Worm (Caenorhabditis elegans) whole organism, L1 larva: ENCODE results near the gene lron-12.
A peak's percentile ranks its signal among the peaks of the same experiment; 100 is the strongest.

ENCODE experiments used
- C04F5.9 ChIP-seq: sonication (generic microtip); optimal IDR thresholded peaks from 2 replicates; lab custom pipeline; 2016; ENCODE audit warnings: missing genetic modification characterization, missing compliant biosample characterization
- C34B4.2 ChIP-seq: sonication (generic microtip); optimal IDR thresholded peaks from 2 replicates; lab custom pipeline; 2017; ENCODE audit warnings: mild to moderate bottlenecking, missing genetic modification characterization, missing compliant biosample characterization
- F16B12.6 ChIP-seq: fragments of 150-350 bp; optimal IDR thresholded peaks from 2 replicates; lab custom pipeline; 2014; ENCODE audit warnings: missing biosample characterization, missing genetic modification characterization
- Y116A8C.19 ChIP-seq: sonication (generic microtip); optimal IDR thresholded peaks from 2 replicates; lab custom pipeline; 2016; ENCODE audit warnings: missing compliant biosample characterization, missing genetic modification characterization, borderline replicate concordance
- alr-1 ChIP-seq: fragments of 200-800 bp; sonication (Bioruptor generic); optimal IDR thresholded peaks from 2 replicates; lab custom pipeline; 2018; ENCODE audit warnings: borderline replicate concordance, mild to moderate bottlenecking, missing genetic modification characterization, missing compliant biosample characterization
- ama-1 ChIP-seq: fragments of 150-350 bp; optimal IDR thresholded peaks from 2 replicates; lab custom pipeline; 2014
- blmp-1 ChIP-seq: fragments of 150-350 bp; optimal IDR thresholded peaks from 2 replicates; lab custom pipeline; 2014; ENCODE audit warnings: missing biosample characterization, missing genetic modification characterization
- ceh-8 ChIP-seq: fragments of 200-800 bp; sonication (Bioruptor generic); optimal IDR thresholded peaks from 2 replicates; lab custom pipeline; 2018; ENCODE audit warnings: mild to moderate bottlenecking, missing genetic modification characterization, moderate library complexity, missing compliant biosample characterization
- ceh-88 ChIP-seq: fragments of 200-800 bp; sonication (Bioruptor generic); IDR thresholded peaks from 2 replicates; pipeline ENCODE4 v1.3.6; 2022; ENCODE audit warnings: missing genetic modification characterization, missing compliant biosample characterization
- dpl-1 ChIP-seq, 3 experiments: fragments of 150-350 bp in 2 of 3; sonication (generic microtip) in 1 of 3; optimal IDR thresholded peaks; 2 replicates each; lab custom pipeline; 2014 to 2017; ENCODE audit warnings: missing biosample characterization in 3 of 3, missing genetic modification characterization in 3 of 3, missing genetic modification reagents in 3 of 3
- dsc-1 ChIP-seq: sonication (generic microtip); optimal IDR thresholded peaks from 2 replicates; lab custom pipeline; 2016; ENCODE audit warnings: mild to moderate bottlenecking, missing genetic modification characterization, missing compliant biosample characterization
- efl-1 ChIP-seq, 4 experiments: fragments of 150-350 bp; optimal IDR thresholded peaks in 3 of 4; peaks in 1 of 4; 1 replicate in 1 of 4; 2 replicates in 3 of 4; lab custom pipeline; 2014; ENCODE audit warnings: missing biosample characterization in 2 of 4, missing genetic modification characterization in 2 of 4, missing genetic modification reagents in 2 of 4
- efl-3 ChIP-seq: fragments of 200-800 bp; sonication (Bioruptor generic); optimal IDR thresholded peaks from 2 replicates; lab custom pipeline; 2018; ENCODE audit warnings: mild to moderate bottlenecking, missing genetic modification characterization, missing compliant biosample characterization
- ets-5 ChIP-seq: fragments of 200-800 bp; sonication (Bioruptor generic); IDR thresholded peaks from 2 replicates; pipeline ENCODE4 v1.3.6; 2022; ENCODE audit warnings: missing genetic modification characterization, missing compliant biosample characterization
- hlh-17 ChIP-seq: fragments of 200-800 bp; sonication (Bioruptor generic); optimal IDR thresholded peaks from 2 replicates; lab custom pipeline; 2018; ENCODE audit warnings: missing genetic modification characterization, mild to moderate bottlenecking, missing compliant biosample characterization, moderate library complexity, borderline replicate concordance
- hlh-4 ChIP-seq: sonication (generic microtip); optimal IDR thresholded peaks from 2 replicates; lab custom pipeline; 2016; ENCODE audit warnings: mild to moderate bottlenecking, missing genetic modification characterization, missing compliant biosample characterization
- isw-1 ChIP-seq: fragments of 200-800 bp; sonication (Bioruptor generic); IDR thresholded peaks from 2 replicates; pipeline ENCODE4 v1.3.6; 2022; ENCODE audit warnings: missing genetic modification characterization, missing compliant biosample characterization
- jun-1 ChIP-seq: fragments of 150-350 bp; optimal IDR thresholded peaks from 2 replicates; lab custom pipeline; 2014; ENCODE audit warnings: missing biosample characterization, missing genetic modification reagents, missing genetic modification characterization
- lin-14 ChIP-seq: fragments of 200-800 bp; sonication (Bioruptor generic); optimal IDR thresholded peaks from 2 replicates; lab custom pipeline; 2018; ENCODE audit warnings: mild to moderate bottlenecking, missing genetic modification characterization, moderate library complexity, missing compliant biosample characterization
- lin-15B ChIP-seq: fragments of 150-350 bp; sonication (generic microtip); optimal IDR thresholded peaks from 3 replicates; lab custom pipeline; 2014; ENCODE audit warnings: missing biosample characterization, missing genetic modification characterization
- lsy-2 ChIP-seq, 2 experiments: fragments of 150-350 bp; optimal IDR thresholded peaks; 2 replicates each; lab custom pipeline; 2014; ENCODE audit warnings: missing biosample characterization in 2 of 2, missing genetic modification characterization in 2 of 2
- nhr-11 ChIP-seq: fragments of 150-350 bp; optimal IDR thresholded peaks from 2 replicates; lab custom pipeline; 2014; ENCODE audit warnings: missing biosample characterization, missing genetic modification characterization
- nhr-20 ChIP-seq: sonication (generic microtip); optimal IDR thresholded peaks from 2 replicates; lab custom pipeline; 2016; ENCODE audit warnings: mild to moderate bottlenecking, missing genetic modification characterization, missing compliant biosample characterization
- nhr-237 ChIP-seq: fragments of 150-350 bp; optimal IDR thresholded peaks from 2 replicates; lab custom pipeline; 2014; ENCODE audit warnings: missing biosample characterization, missing genetic modification characterization
- nhr-28 ChIP-seq: fragments of 150-350 bp; optimal IDR thresholded peaks from 2 replicates; lab custom pipeline; 2014; ENCODE audit warnings: missing biosample characterization, missing genetic modification characterization
- nhr-47 ChIP-seq: sonication (generic microtip); optimal IDR thresholded peaks from 2 replicates; lab custom pipeline; 2016; ENCODE audit warnings: mild to moderate bottlenecking, missing genetic modification characterization, moderate library complexity, missing compliant biosample characterization
- nhr-76 ChIP-seq: sonication (generic microtip); optimal IDR thresholded peaks from 2 replicates; lab custom pipeline; 2017; ENCODE audit warnings: missing biosample characterization, missing genetic modification characterization
- pqm-1 ChIP-seq: sonication (generic microtip); optimal IDR thresholded peaks from 3 replicates; lab custom pipeline; 2017; ENCODE audit warnings: missing biosample characterization, missing genetic modification characterization
- snpc-4 ChIP-seq: fragments of 150-350 bp; optimal IDR thresholded peaks from 2 replicates; lab custom pipeline; 2014; ENCODE audit warnings: missing biosample characterization, missing genetic modification characterization
- sptf-1 ChIP-seq: fragments of 150-350 bp; optimal IDR thresholded peaks from 2 replicates; lab custom pipeline; 2014; ENCODE audit warnings: missing biosample characterization, missing genetic modification characterization
- tlp-1 ChIP-seq: fragments of 150-350 bp; optimal IDR thresholded peaks from 2 replicates; lab custom pipeline; 2014; ENCODE audit warnings: missing biosample characterization, missing genetic modification characterization
- unc-30 ChIP-seq: sonication (generic microtip); optimal IDR thresholded peaks from 2 replicates; lab custom pipeline; 2017; ENCODE audit warnings: missing biosample characterization, missing genetic modification characterization
- unc-62 ChIP-seq: fragments of 150-350 bp; optimal IDR thresholded peaks from 2 replicates; lab custom pipeline; 2014; ENCODE audit warnings: missing biosample characterization, missing genetic modification reagents, missing genetic modification characterization
- unc-98 ChIP-seq: fragments of 200-800 bp; sonication (Bioruptor generic); IDR thresholded peaks from 2 replicates; pipeline ENCODE4 v1.3.6; 2022; ENCODE audit warnings: missing genetic modification characterization, missing compliant biosample characterization
- ztf-11 ChIP-seq, 2 experiments: sonication (generic microtip); optimal IDR thresholded peaks; 2 replicates each; lab custom pipeline; 2016 to 2017; ENCODE audit warnings: missing genetic modification characterization in 2 of 2, missing biosample characterization in 1 of 2, missing compliant biosample characterization in 1 of 2
- ztf-4 ChIP-seq: fragments of 150-350 bp; optimal IDR thresholded peaks from 2 replicates; lab custom pipeline; 2014; ENCODE audit warnings: missing biosample characterization, missing genetic modification characterization

lron-12 gene

DNA sequence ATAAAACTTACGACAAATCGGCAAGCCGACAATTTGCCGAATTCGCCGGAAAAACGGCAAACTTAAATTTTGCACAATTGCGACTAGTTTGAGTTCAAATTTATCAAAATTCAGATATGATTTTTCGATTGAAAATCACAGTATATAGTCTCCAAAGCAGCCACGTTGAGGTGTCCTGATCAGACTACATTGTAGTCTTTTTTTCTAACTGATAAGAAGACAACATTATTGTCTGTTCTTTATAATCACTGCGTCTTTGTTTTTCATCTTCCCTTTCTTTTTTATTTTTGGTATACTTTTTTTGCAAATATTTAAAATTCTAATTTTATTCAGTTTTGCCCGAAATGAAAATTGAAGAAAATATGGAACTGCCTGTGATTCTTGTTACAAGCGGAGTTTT is 10.8 kb downstream of the lron-12 start, which contains the start of the genes cest-12 and lonp-2:
TSS of gene cest-12 (minus strand) at position 101 of the 400 bp plus-strand sequence.
TSS of gene lonp-2 (plus strand) at position 334 of the 400 bp plus-strand sequence.
- TF ChIP-seq F16B12.6 (no peak), efl-1 (optimal IDR thresholded peaks at IDR 0.05; lab: Kevin White, UChicago) (no peak), efl-1 (GFP tag; optimal IDR thresholded peaks at IDR 0.05 in 1 of 2; lab: Kevin White, UChicago) (peak in 1 of 2 experiments; percentile 36), isw-1 (no peak), nhr-11 (tag; lab: Kevin White, UChicago) (no peak), dsc-1 (tag; lab: Kevin White, UChicago) (no peak), ama-1 (lab: Kevin White, UChicago) (no peak), hlh-17 (no peak), blmp-1 (tag; lab: Kevin White, UChicago) (no peak), nhr-20 (tag; lab: Kevin White, UChicago) (peak; percentile 20), C04F5.9 (no peak)

DNA sequence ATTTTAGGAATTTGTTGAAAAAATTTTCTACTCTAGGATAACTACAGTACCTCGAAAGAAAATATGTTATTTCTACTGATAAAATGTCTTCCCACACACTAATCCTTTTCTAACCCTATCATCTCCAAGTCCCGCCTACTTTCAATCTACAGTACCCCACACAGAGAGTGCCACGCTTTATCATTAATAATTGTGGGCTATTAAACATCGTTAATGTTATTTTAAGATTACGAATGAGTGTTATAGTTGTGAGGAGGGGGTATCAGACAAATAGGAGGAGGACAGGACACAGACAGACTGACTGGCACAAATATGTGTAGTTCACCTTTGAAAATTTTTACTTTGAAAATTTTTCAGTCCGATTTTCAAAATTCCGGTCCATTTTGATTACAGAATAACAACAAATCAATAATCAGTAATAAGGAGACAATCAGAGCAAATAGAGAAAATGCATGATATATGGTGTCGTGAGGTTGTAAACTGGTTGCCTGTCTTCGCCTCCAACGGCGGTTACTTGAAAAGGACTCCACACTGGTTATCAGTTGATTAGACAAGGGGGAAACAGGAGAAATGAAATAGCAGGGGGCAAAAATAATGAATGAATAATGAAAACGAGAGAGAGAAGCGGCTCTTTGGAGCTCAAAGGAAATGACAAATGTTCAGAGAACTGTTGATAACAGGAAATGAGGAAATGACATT is 24.0 kb downstream of the lron-12 start:
- TF ChIP-seq lsy-2 (tag; optimal IDR thresholded peaks at IDR 0.05; lab: Kevin White, UChicago) (peak in 1 of 2 experiments; percentile 30), efl-1 (optimal IDR thresholded peaks at IDR 0.05; lab: Kevin White, UChicago) (no peak), efl-1 (GFP tag; optimal IDR thresholded peaks at IDR 0.05 in 1 of 2; lab: Kevin White, UChicago) (peak in 1 of 2 experiments; percentile 60), Y116A8C.19 (tag; lab: Kevin White, UChicago) (no peak)

DNA sequence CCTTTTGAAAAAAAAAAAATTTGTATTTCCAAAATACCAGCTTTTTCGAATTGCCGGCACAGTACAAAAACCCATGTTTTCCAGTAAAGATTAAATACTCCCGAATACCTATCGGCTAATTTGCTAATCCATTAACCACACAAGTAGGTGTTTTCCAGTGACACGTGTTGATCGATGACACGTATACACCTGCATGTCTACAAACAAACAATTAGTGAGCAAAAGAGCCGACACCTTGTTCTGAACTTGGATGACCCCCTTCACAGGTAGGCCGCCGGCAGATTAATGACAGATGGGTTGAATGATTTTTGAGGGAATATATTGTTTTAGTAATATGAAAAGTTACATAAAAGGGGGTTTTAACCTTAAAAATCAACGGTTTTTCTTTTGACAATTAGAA is 25.7 kb downstream of the lron-12 start:
- TF ChIP-seq snpc-4 (no peak), unc-98 (GFP tag; lab: Robert Waterston, UW) (no peak), jun-1 (tag; lab: Kevin White, UChicago) (no peak), nhr-47 (tag; lab: Kevin White, UChicago) (no peak), ztf-11 (tag; optimal IDR thresholded peaks at IDR 0.05; lab: Kevin White, UChicago) (no peak), lin-15B (tag; lab: Kevin White, UChicago) (no peak), alr-1 (tag; lab: Kevin White, UChicago) (no peak), ceh-88 (no peak), dpl-1 (GFP tag; optimal IDR thresholded peaks at IDR 0.05; lab: Kevin White, UChicago) (no peak), ztf-4 (tag; lab: Kevin White, UChicago) (no peak), C34B4.2 (tag; lab: Kevin White, UChicago) (no peak), tlp-1 (tag; lab: Kevin White, UChicago) (no peak), efl-3 (GFP tag; lab: Kevin White, UChicago) (no peak), nhr-28 (tag; lab: Kevin White, UChicago) (no peak), ceh-8 (GFP tag; lab: Kevin White, UChicago) (no peak), hlh-4 (tag; lab: Kevin White, UChicago) (no peak), dsc-1 (tag; lab: Kevin White, UChicago) (no peak), unc-62 (GFP tag; lab: Kevin White, UChicago) (no peak), nhr-237 (tag; lab: Kevin White, UChicago) (no peak), sptf-1 (tag; lab: Kevin White, UChicago) (no peak)

- TF ChIP-seq nhr-76 (tag; lab: Kevin White, UChicago) (no peak), efl-3 (GFP tag; lab: Kevin White, UChicago) (no peak), efl-1 (optimal IDR thresholded peaks at IDR 0.05; lab: Kevin White, UChicago) (no peak), efl-1 (GFP tag; optimal IDR thresholded peaks at IDR 0.05 in 1 of 2; lab: Kevin White, UChicago) (peak in 1 of 2 experiments; percentile 54), lin-14 (GFP tag; lab: Kevin White, UChicago) (no peak), ets-5 (GFP tag; lab: Robert Waterston, UW) (no peak), unc-30 (tag; lab: Kevin White, UChicago) (no peak), pqm-1 (tag; lab: Kevin White, UChicago) (no peak)
Observed at ce11 chrIII:12087564-12087963, 30.7 kb downstream of the lron-12 start.
